Worm (Caenorhabditis elegans) whole organism, L4 larva: Measurements from ENCODE around the gene pha-2.

ENCODE experiments used
- T26A8.4 ChIP-seq: fragments of 200-800 bp; sonication (Bioruptor generic); IDR thresholded peaks from 2 replicates; pipeline ENCODE4 v1.3.6; 2022; ENCODE audit warnings: missing genetic modification characterization, missing compliant biosample characterization
- Y105C5A.15 ChIP-seq: fragments of 200-800 bp; sonication (Bioruptor generic); IDR thresholded peaks from 2 replicates; pipeline ENCODE4 v1.3.6; 2022; ENCODE audit warnings: missing genetic modification characterization, missing compliant biosample characterization
- Y5F2A.4 ChIP-seq: fragments of 200-800 bp; sonication (Bioruptor generic); optimal IDR thresholded peaks from 2 replicates; lab custom pipeline; 2018; ENCODE audit warnings: mild to moderate bottlenecking, missing genetic modification characterization, missing compliant biosample characterization
- ZK546.5 ChIP-seq, 2 experiments: sonication (generic microtip); optimal IDR thresholded peaks; 2 replicates each; lab custom pipeline; 2017; ENCODE audit warnings: missing biosample characterization in 2 of 2, missing genetic modification characterization in 2 of 2
- aha-1 ChIP-seq: fragments of 150-350 bp; peaks from one replicate; lab custom pipeline; 2014; ENCODE audit warnings: missing biosample characterization, missing genetic modification characterization
- ama-1 ChIP-seq: fragments of 150-350 bp; optimal IDR thresholded peaks from 2 replicates; lab custom pipeline; 2014; ENCODE audit warnings: inconsistent platforms, mixed read lengths
- ces-1 ChIP-seq: fragments of 150-350 bp; sonication (generic microtip); optimal IDR thresholded peaks from 4 replicates; lab custom pipeline; 2014; ENCODE audit warnings: missing biosample characterization, missing genetic modification reagents, missing genetic modification characterization
- daf-16 ChIP-seq, 3 experiments: sonication (generic microtip); optimal IDR thresholded peaks; 2 replicates each; lab custom pipeline; 2016 to 2017; ENCODE audit warnings: missing genetic modification characterization in 3 of 3, missing genetic modification reagents in 3 of 3, mild to moderate bottlenecking in 2 of 3, missing compliant biosample characterization in 2 of 3, missing biosample characterization in 1 of 3, moderate library complexity in 1 of 3
- dmd-6 ChIP-seq: fragments of 200-800 bp; sonication (Bioruptor generic); IDR thresholded peaks from 2 replicates; pipeline ENCODE4 v1.3.6; 2022; ENCODE audit warnings: missing genetic modification reagents, missing genetic modification characterization, missing compliant biosample characterization
- dve-1 ChIP-seq: sonication (generic microtip); optimal IDR thresholded peaks from 2 replicates; lab custom pipeline; 2017; ENCODE audit warnings: antibody characterized with exemption, mild to moderate bottlenecking, missing genetic modification characterization, missing compliant biosample characterization; ENCODE audit not compliant: insufficient read depth
- fkh-10 ChIP-seq: fragments of 150-350 bp; optimal IDR thresholded peaks from 2 replicates; lab custom pipeline; 2014; ENCODE audit warnings: missing biosample characterization, missing genetic modification reagents, missing genetic modification characterization
- fos-1 ChIP-seq: fragments of 150-350 bp; optimal IDR thresholded peaks from 2 replicates; lab custom pipeline; 2014; ENCODE audit warnings: missing biosample characterization, missing genetic modification characterization
- gei-8 ChIP-seq: fragments of 200-800 bp; sonication (Bioruptor generic); optimal IDR thresholded peaks from 2 replicates; lab custom pipeline; 2018; ENCODE audit warnings: mild to moderate bottlenecking, missing genetic modification characterization, missing compliant biosample characterization
- hlh-11 ChIP-seq: fragments of 200-800 bp; sonication (Bioruptor generic); optimal IDR thresholded peaks from 2 replicates; lab custom pipeline; 2018; ENCODE audit warnings: mild to moderate bottlenecking, missing genetic modification characterization, missing compliant biosample characterization
- hlh-30 ChIP-seq: sonication (generic microtip); optimal IDR thresholded peaks from 2 replicates; lab custom pipeline; 2017; ENCODE audit warnings: antibody characterized with exemption, mild to moderate bottlenecking, missing genetic modification characterization, missing compliant biosample characterization; ENCODE audit not compliant: insufficient read depth
- jun-1 ChIP-seq: fragments of 150-350 bp; optimal IDR thresholded peaks from 2 replicates; lab custom pipeline; 2014; ENCODE audit warnings: missing biosample characterization, missing genetic modification reagents, missing genetic modification characterization
- lsy-2 ChIP-seq, 2 experiments: fragments of 150-350 bp in 1 of 2; sonication (generic microtip) in 1 of 2; optimal IDR thresholded peaks; 2 replicates each; lab custom pipeline; 2014 to 2017; ENCODE audit warnings: missing biosample characterization in 2 of 2, missing genetic modification characterization in 2 of 2
- mes-2 ChIP-seq: sonication (generic microtip); optimal IDR thresholded peaks from 2 replicates; lab custom pipeline; 2016; ENCODE audit warnings: missing genotype, mild to moderate bottlenecking, missing genetic modification characterization, missing compliant biosample characterization; ENCODE audit not compliant: poor library complexity, severe bottlenecking
- mxl-3 ChIP-seq: fragments of 200-800 bp; sonication (Bioruptor generic); optimal IDR thresholded peaks from 2 replicates; lab custom pipeline; 2018; ENCODE audit warnings: mild to moderate bottlenecking, missing genetic modification characterization, missing compliant biosample characterization
- nhr-10 ChIP-seq: fragments of 150-350 bp; optimal IDR thresholded peaks from 2 replicates; lab custom pipeline; 2014; ENCODE audit warnings: missing biosample characterization, missing genetic modification characterization
- nhr-102 ChIP-seq: sonication (generic microtip); optimal IDR thresholded peaks from 2 replicates; lab custom pipeline; 2016; ENCODE audit warnings: mild to moderate bottlenecking, missing genetic modification characterization, moderate library complexity, missing compliant biosample characterization
- nhr-111 ChIP-seq: fragments of 200-800 bp; sonication (Bioruptor generic); optimal IDR thresholded peaks from 2 replicates; lab custom pipeline; 2018; ENCODE audit warnings: mild to moderate bottlenecking, missing genetic modification characterization, missing compliant biosample characterization
- nhr-237 ChIP-seq: sonication (generic microtip); optimal IDR thresholded peaks from 2 replicates; lab custom pipeline; 2017; ENCODE audit warnings: missing biosample characterization, missing genetic modification characterization
- nhr-28 ChIP-seq: fragments of 150-350 bp; optimal IDR thresholded peaks from 2 replicates; lab custom pipeline; 2014; ENCODE audit warnings: missing biosample characterization, missing genetic modification characterization
- nhr-41 ChIP-seq: fragments of 200-800 bp; sonication (Bioruptor generic); IDR thresholded peaks from 2 replicates; pipeline ENCODE4 v1.3.6; 2022; ENCODE audit warnings: missing genetic modification reagents, missing genetic modification characterization, missing compliant biosample characterization
- nhr-48 ChIP-seq: sonication (generic microtip); optimal IDR thresholded peaks from 2 replicates; lab custom pipeline; 2016; ENCODE audit warnings: mild to moderate bottlenecking, missing genetic modification characterization, missing compliant biosample characterization
- nhr-6 ChIP-seq: fragments of 150-350 bp; optimal IDR thresholded peaks from 2 replicates; lab custom pipeline; 2014; ENCODE audit warnings: missing biosample characterization, missing genetic modification characterization
- pqm-1 ChIP-seq: sonication (generic microtip); optimal IDR thresholded peaks from 2 replicates; lab custom pipeline; 2017; ENCODE audit warnings: missing biosample characterization, missing genetic modification characterization
- saeg-2 ChIP-seq: fragments of 200-800 bp; sonication (Bioruptor generic); IDR thresholded peaks from 2 replicates; pipeline ENCODE4 v1.3.6; 2022; ENCODE audit warnings: missing genetic modification reagents, missing genetic modification characterization, missing compliant biosample characterization
- sdz-12 ChIP-seq: fragments of 200-800 bp; sonication (Bioruptor generic); optimal IDR thresholded peaks from 2 replicates; lab custom pipeline; 2018; ENCODE audit warnings: mild to moderate bottlenecking, missing genetic modification characterization, missing compliant biosample characterization
- spr-1 ChIP-seq: sonication (generic microtip); optimal IDR thresholded peaks from 2 replicates; lab custom pipeline; 2016; ENCODE audit warnings: mild to moderate bottlenecking, missing genetic modification characterization, missing compliant biosample characterization
- tra-1 ChIP-seq: fragments of 200-800 bp; sonication (Bioruptor generic); IDR thresholded peaks from 2 replicates; pipeline ENCODE4 v1.3.6; 2022; ENCODE audit warnings: missing genetic modification reagents, missing genetic modification characterization, missing compliant biosample characterization
- unc-130 ChIP-seq: sonication (generic microtip); optimal IDR thresholded peaks from 2 replicates; lab custom pipeline; 2016; ENCODE audit warnings: missing genetic modification reagents, missing genetic modification characterization, missing compliant biosample characterization
- zip-2 ChIP-seq: fragments of 150-350 bp; optimal IDR thresholded peaks from 2 replicates; lab custom pipeline; 2014; ENCODE audit warnings: missing biosample characterization, missing genetic modification characterization
- ztf-11 ChIP-seq: fragments of 150-350 bp; optimal IDR thresholded peaks from 2 replicates; lab custom pipeline; 2014; ENCODE audit warnings: missing biosample characterization, missing genetic modification characterization

pha-2 gene

ce11 chrX:680920-681319, 44.1 kb upstream of the pha-2 start, which contains the start of gene T19D7.7:
Gene T19D7.7, minus strand, starts transcription at chrX:681020.
- TF ChIP-seq spr-1 (tag; lab: Kevin White, UChicago) (no peak), mes-2 (tag; lab: Kevin White, UChicago) (no peak), nhr-111 (GFP tag; lab: Kevin White, UChicago) (no peak), tra-1 (no peak), nhr-10 (tag; lab: Kevin White, UChicago) (no peak)

- no peak for TF ChIP-seq Y5F2A.4 (GFP tag; lab: Kevin White, UChicago)
- no peak for TF ChIP-seq mxl-3 (GFP tag; lab: Kevin White, UChicago)
- TF ChIP-seq zip-2 = no peak
- TF ChIP-seq daf-16 (GFP tag; optimal IDR thresholded peaks at IDR 0.05; lab: Kevin White, UChicago) = no peak
- no peak for TF ChIP-seq daf-16 (tag; optimal IDR thresholded peaks at IDR 0.05; lab: Kevin White, UChicago)
- TF ChIP-seq nhr-41 = no peak
- no peak for TF ChIP-seq lsy-2 (tag; optimal IDR thresholded peaks at IDR 0.05; lab: Kevin White, UChicago)
- TF ChIP-seq fkh-10 (GFP tag; lab: Kevin White, UChicago) = no peak
- TF ChIP-seq jun-1 = no peak
- no peak for TF ChIP-seq nhr-102 (tag; lab: Kevin White, UChicago)
- no peak for TF ChIP-seq saeg-2 (GFP tag; lab: Robert Waterston, UW)
- no peak for TF ChIP-seq gei-8 (GFP tag; lab: Kevin White, UChicago)
- TF ChIP-seq unc-130 (GFP tag; lab: Kevin White, UChicago) = no peak
- no peak for TF ChIP-seq spr-1 (tag; lab: Kevin White, UChicago)
Observed at ce11 chrX:671807-672206, 35.0 kb upstream of the pha-2 start, which contains the start of gene lgc-32. Gene lgc-32, plus strand, starts transcription at chrX:672107.

DNA sequence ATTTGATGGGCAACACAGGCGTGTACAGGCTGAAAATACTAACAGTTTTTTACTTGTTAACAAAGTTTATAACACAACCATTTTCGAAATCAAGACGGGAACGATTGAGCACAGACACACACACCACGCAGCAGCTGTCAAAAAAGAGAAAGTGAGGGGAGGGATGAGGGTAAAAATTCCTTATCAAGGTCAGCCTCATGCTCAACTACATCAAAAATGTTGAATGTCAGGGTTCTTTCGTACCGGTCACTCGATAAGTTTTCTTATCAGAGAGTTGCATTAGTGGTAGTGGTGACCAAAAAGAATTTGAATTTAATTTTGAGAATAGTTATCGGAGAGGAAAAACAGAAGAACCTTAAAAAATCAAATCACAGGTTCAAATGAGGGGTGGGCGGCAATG, 33.8 kb upstream of the pha-2 start, which contains the start of gene T19D7.6:
Gene T19D7.6, minus strand, starts transcription at position 198 of the 400 bp plus-strand sequence.
- no peak for TF ChIP-seq sdz-12 (GFP tag; lab: Kevin White, UChicago)
- no peak for TF ChIP-seq ces-1 (GFP tag; lab: Kevin White, UChicago)
- no peak for TF ChIP-seq zip-2
- TF ChIP-seq dmd-6 (GFP tag; lab: Robert Waterston, UW) = peak; percentile 73
- peak; percentile 76 for TF ChIP-seq nhr-28
- TF ChIP-seq hlh-30 = peak; percentile 46
- peak; percentile 10 for TF ChIP-seq nhr-6 (tag; lab: Kevin White, UChicago)
- TF ChIP-seq nhr-48 = peak; percentile 57
- peak; percentile 58 for TF ChIP-seq dve-1 (tag; lab: Kevin White, UChicago)
- TF ChIP-seq daf-16 (GFP tag; optimal IDR thresholded peaks at IDR 0.05; lab: Kevin White, UChicago) = no peak
- TF ChIP-seq daf-16 (tag; optimal IDR thresholded peaks at IDR 0.05; lab: Kevin White, UChicago) = peak; percentile 81
- peak; percentile 43 for TF ChIP-seq pqm-1 (tag; lab: Kevin White, UChicago)
- no peak for TF ChIP-seq ZK546.5 (tag; optimal IDR thresholded peaks at IDR 0.05; lab: Kevin White, UChicago)
- no peak for TF ChIP-seq ama-1 (lab: Kevin White, UChicago)
- TF ChIP-seq nhr-41 = peak; percentile 82
- peak; percentile 85 for TF ChIP-seq hlh-11 (tag; lab: Kevin White, UChicago)

DNA sequence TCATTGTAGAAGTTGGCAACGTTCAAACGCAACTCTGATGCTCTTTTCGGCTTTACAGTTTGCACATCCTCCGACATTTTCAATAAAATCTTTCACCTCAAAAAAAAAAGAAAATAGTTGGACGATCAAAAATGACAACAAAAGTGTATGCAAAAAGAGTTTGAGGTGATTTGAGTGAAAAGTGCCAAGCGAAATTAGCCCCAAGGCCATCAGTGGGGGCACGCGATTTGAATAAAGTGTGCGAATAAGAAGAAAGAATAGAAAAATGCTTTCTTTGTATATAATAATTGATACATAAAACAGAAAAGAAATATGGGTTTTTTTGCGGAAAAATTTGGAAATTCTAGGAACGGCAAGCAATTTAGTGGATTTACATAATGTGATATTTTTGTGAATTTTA, 29.3 kb upstream of the pha-2 start, which contains the start of gene T19D7.5:
Gene T19D7.5, minus strand, starts transcription at position 101 of the 400 bp plus-strand sequence.
- no peak for TF ChIP-seq ZK546.5 (tag; optimal IDR thresholded peaks at IDR 0.05; lab: Kevin White, UChicago)
- no peak for TF ChIP-seq T26A8.4
- peak; percentile 11 for TF ChIP-seq aha-1 (tag; lab: Kevin White, UChicago)
- TF ChIP-seq Y105C5A.15 (GFP tag; lab: Robert Waterston, UW) = no peak
- no peak for TF ChIP-seq ztf-11 (tag; lab: Kevin White, UChicago)
- no peak for TF ChIP-seq fos-1 (tag; lab: Kevin White, UChicago)
- TF ChIP-seq fkh-10 (GFP tag; lab: Kevin White, UChicago) = no peak
- TF ChIP-seq nhr-237 = no peak
